Fruit fly (Drosophila melanogaster): ENCODE measurements around the gene CG14050.

CG14050 gene

dm6 chrX:2295435-2296229 lies 30.4 kb downstream of the CG14050 start, which contains the start of gene Raf (continued):
- TF ChIP-seq cad (GFP tag; optimal IDR thresholded peaks at IDR 0.05) (peak; percentile 21), Dbx (GFP tag; IDR thresholded peaks at IDR 0.05) (0 out of 3 replicates have a peak, but pooled peaks have one; percentile 40), Dad (GFP tag; optimal IDR thresholded peaks at IDR 0.05) (no peak), Adf1 (GFP tag; IDR thresholded peaks at IDR 0.05) (peak; percentile 71), CG17568 (GFP tag; optimal IDR thresholded peaks at IDR 0.05) (no peak), sim (GFP tag; IDR thresholded peaks at IDR 0.05) (no peak), CG34224 (GFP tag; IDR thresholded peaks at IDR 0.05; ENCODE audit: partially characterized antibody) (no peak), gfzf (GFP tag; optimal IDR thresholded peaks at IDR 0.05) (no peak), Eip74EF (GFP tag; optimal IDR thresholded peaks at IDR 0.05) (no peak), crol (GFP tag; IDR thresholded peaks at IDR 0.05) (peak; percentile 93), Atf3 (GFP tag; optimal IDR thresholded peaks at IDR 0.05) (no peak), CG11093 (GFP tag; IDR thresholded peaks at IDR 0.05) (no peak), gcm (GFP tag; optimal IDR thresholded peaks at IDR 0.05) (no peak), CG3726 (GFP tag; IDR thresholded peaks at IDR 0.05) (0 out of 3 replicates have a peak, but pooled peaks have one; percentile 71), prd (optimal IDR thresholded peaks at IDR 0.05) (no peak), prd (GFP tag; IDR thresholded peaks at IDR 0.05) (no peak), Jarid2 (GFP tag; optimal IDR thresholded peaks at IDR 0.05) (no peak), hkb (optimal IDR thresholded peaks at IDR 0.05) (no peak), hkb (GFP tag; IDR thresholded peaks at IDR 0.05) (no peak), CG10543 (GFP tag; optimal IDR thresholded peaks at IDR 0.05) (no peak), BtbVII (GFP tag; optimal IDR thresholded peaks at IDR 0.05) (no peak), shn (GFP tag; optimal IDR thresholded peaks at IDR 0.05) (no peak), slou (GFP tag; optimal IDR thresholded peaks at IDR 0.05) (no peak), CG9932 (GFP tag; IDR thresholded peaks at IDR 0.05) (no peak), Myb (GFP tag; optimal IDR thresholded peaks at IDR 0.05) (no peak), Lhr (GFP tag; optimal IDR thresholded peaks at IDR 0.05) (no peak), salm (tag; optimal IDR thresholded peaks at IDR 0.05) (no peak), ci (GFP tag; IDR thresholded peaks at IDR 0.05) (peak; percentile 78; the same call in 1 of the 3 replicates), CG6854 (GFP tag; optimal IDR thresholded peaks at IDR 0.05) (no peak), exex (tag; optimal IDR thresholded peaks at IDR 0.05) (peak; percentile 61), Oaz (GFP tag; IDR thresholded peaks at IDR 0.05) (no peak), scrt (GFP tag; optimal IDR thresholded peaks at IDR 0.05) (no peak), fd64A (GFP tag; optimal IDR thresholded peaks at IDR 0.05) (no peak), vnd (GFP tag; IDR thresholded peaks at IDR 0.05; ENCODE audit: partially characterized antibody) (0 out of 3 replicates have a peak, but pooled peaks have one; percentile 20), zen (tag; optimal IDR thresholded peaks at IDR 0.05) (no peak), ab (GFP tag; optimal IDR thresholded peaks at IDR 0.05) (no peak), CG8089 (GFP tag; optimal IDR thresholded peaks at IDR 0.05) (no peak), CG13894 (tag; optimal IDR thresholded peaks at IDR 0.05) (no peak), seq (GFP tag; IDR thresholded peaks at IDR 0.05) (no peak), repo (GFP tag; optimal IDR thresholded peaks at IDR 0.05) (no peak)
